Worm (Caenorhabditis elegans) whole organism, midembryonic: Measurements from ENCODE around the gene srx-128.

Experiments
- cog-1 ChIP-seq: sonication (generic microtip); optimal IDR thresholded peaks from 2 replicates; lab custom pipeline; 2016; ENCODE audit warnings: missing genetic modification characterization, missing compliant biosample characterization
- flt-1 ChIP-seq: fragments of 200-800 bp; sonication (Bioruptor generic); IDR thresholded peaks from 2 replicates; pipeline ENCODE4 v1.3.6; 2022; ENCODE audit warnings: missing genetic modification characterization, missing compliant biosample characterization
- klf-2 ChIP-seq: fragments of 200-800 bp; sonication (Bioruptor generic); conservative IDR thresholded peaks from 2 replicates; pipeline ENCODE4 v1.3.6; 2022; ENCODE audit warnings: missing genetic modification reagents, missing genetic modification characterization, missing compliant biosample characterization
- med-1 ChIP-seq: sonication (generic microtip); optimal IDR thresholded peaks from 2 replicates; lab custom pipeline; 2017; ENCODE audit warnings: missing genetic modification characterization, mild to moderate bottlenecking, missing compliant biosample characterization, antibody characterized with exemption, missing genetic modification reagents; ENCODE audit not compliant: insufficient read depth
- ref-1 ChIP-seq: fragments of 200-800 bp; sonication (Bioruptor generic); conservative IDR thresholded peaks from 2 replicates; pipeline ENCODE4 v1.3.6; 2022; ENCODE audit warnings: missing genetic modification reagents, missing genetic modification characterization, missing compliant biosample characterization

DNA sequence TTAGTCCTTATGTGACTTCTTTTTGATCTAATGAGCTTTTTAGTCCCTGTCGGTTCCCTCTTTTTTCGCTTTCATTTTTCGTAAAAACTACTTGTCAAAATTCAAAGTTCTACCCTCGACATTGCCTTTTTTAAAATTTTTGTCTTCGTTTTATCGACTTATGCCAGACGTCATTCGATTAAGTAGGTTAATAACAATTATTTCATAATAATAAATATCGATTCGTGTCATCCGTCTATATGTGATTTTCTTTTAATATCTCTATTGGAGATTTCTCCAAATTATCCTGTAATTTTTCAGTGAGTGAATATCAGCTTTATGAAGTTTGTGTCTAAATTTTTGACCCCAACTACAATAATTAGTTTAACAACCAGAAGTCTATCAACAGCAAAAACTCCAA, 14.5 kb upstream of the srx-128 start, which contains the start of gene hpo-31:
- TF ChIP-seq klf-2 (GFP tag; lab: Robert Waterston, UW) (no peak), cog-1 (tag; lab: Kevin White, UChicago) (no peak), med-1 (GFP tag; lab: Kevin White, UChicago) (no peak), ref-1 (GFP tag; lab: Robert Waterston, UW) (no peak), flt-1 (no peak)
